Fruit fly (Drosophila melanogaster): ENCODE data around the gene Tgi.

Gene Tgi

DNA sequence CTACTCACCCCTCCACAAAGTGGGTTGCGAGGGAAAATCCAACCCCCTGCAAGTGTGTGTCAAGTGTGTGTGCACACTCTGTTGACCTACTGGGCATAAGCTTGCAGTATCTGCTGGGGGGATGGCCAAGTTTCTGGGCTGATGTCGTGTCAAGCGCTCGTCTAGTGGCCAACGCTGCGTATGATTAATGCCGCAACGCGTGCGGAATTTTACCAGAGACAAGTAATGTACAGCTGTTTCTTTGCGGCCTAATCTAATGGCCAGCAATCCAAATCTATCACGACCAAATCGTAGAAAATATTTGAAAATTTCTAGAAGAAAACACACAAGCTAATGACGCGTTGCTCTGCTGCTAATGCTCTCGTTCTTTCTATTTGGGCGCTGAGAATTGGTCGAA, 7.4 kb upstream of the Tgi start (continued):
- TF ChIP-seq nau (GFP tag; optimal IDR thresholded peaks at IDR 0.05) (peak; percentile 61), zfh1 (GFP tag; IDR thresholded peaks at IDR 0.05) (no peak), CG14050 (GFP tag; IDR thresholded peaks at IDR 0.05) (no peak), Sox100B (GFP tag; optimal IDR thresholded peaks at IDR 0.05) (no peak), CG7745 (tag; optimal IDR thresholded peaks at IDR 0.05) (no peak)

DNA sequence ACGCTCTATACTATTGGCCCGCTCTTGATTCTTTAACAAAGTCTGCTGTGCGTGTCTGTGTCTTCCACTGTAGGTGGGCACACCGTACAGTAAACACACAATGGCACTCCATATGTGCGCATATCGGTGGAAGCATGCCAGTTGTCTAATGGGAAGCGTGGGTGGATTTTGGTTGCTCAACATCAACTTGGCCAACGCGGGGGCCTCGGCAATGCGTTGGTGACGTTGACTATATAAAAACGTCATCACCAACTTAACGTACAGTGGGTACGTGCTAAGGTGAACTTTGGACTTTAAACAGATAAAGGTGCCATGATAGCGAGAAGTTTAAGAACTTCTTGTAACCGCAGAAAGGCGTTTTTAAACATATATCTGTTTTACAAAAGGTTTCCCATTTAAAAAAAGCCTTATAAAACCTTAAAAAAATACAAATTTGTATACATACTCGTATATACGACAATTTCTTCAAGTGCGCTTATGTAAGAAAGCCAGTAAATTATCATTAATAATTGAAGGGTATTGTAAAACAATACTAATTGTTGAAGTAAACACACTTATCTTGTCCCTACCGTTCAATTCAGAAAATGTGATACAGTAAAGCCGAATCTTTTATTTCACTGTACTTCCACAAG, 6.9 kb upstream of the Tgi start:
- TF ChIP-seq CG10565 (GFP tag; optimal IDR thresholded peaks at IDR 0.05) (no peak), Dip3 (GFP tag; optimal IDR thresholded peaks at IDR 0.05) (peak; percentile 50), Pdp1 (GFP tag; optimal IDR thresholded peaks at IDR 0.05) (peak; percentile 25 to 84), Med (GFP tag) (peak; percentile 88), D19A (tag; optimal IDR thresholded peaks at IDR 0.05) (peak; percentile 46), fu2 (GFP tag; optimal IDR thresholded peaks at IDR 0.05) (peak; percentile 25), CG13775 (GFP tag; optimal IDR thresholded peaks at IDR 0.05) (peak; percentile 43), CG4854 (GFP tag; optimal IDR thresholded peaks at IDR 0.05) (peak; percentile 23), bab2 (GFP tag; optimal IDR thresholded peaks at IDR 0.05) (peak; percentile 44), CG7271 (tag; optimal IDR thresholded peaks at IDR 0.05) (no peak), salm (tag; optimal IDR thresholded peaks at IDR 0.05) (no peak), CG8290 (GFP tag; optimal IDR thresholded peaks at IDR 0.05) (no peak), CG8290 (tag; optimal IDR thresholded peaks at IDR 0.05) (peak in 1 of 2 experiments; percentile 42), HHEX (GFP tag; optimal IDR thresholded peaks at IDR 0.05) (peak; percentile 53), Nf-YA (GFP tag; IDR thresholded peaks at IDR 0.05) (0 out of 2 replicates have a peak, but pooled peaks have one; percentile 39), kah (GFP tag; optimal IDR thresholded peaks at IDR 0.05) (no peak), PHDP (tag; optimal IDR thresholded peaks at IDR 0.05) (peak; percentile 44), CG34376 (GFP tag; optimal IDR thresholded peaks at IDR 0.05) (peak; percentile 2), gce (GFP tag; IDR thresholded peaks at IDR 0.05) (no peak), grau (tag; optimal IDR thresholded peaks at IDR 0.05) (peak; percentile 92), CG5180 (GFP tag; optimal IDR thresholded peaks at IDR 0.05) (peak; percentile 44), Lim3 (GFP tag; IDR thresholded peaks at IDR 0.05) (no peak), Blimp-1 (GFP tag; optimal IDR thresholded peaks at IDR 0.05) (peak; percentile 14), Fer3 (tag; optimal IDR thresholded peaks at IDR 0.05) (peak; percentile 27), sd (tag; optimal IDR thresholded peaks at IDR 0.05) (peak; percentile 72), gsb (GFP tag; IDR thresholded peaks at IDR 0.05) (0 out of 2 replicates have a peak, but pooled peaks have one; percentile 43), CG3995 (GFP tag; optimal IDR thresholded peaks at IDR 0.05) (peak; percentile 0), abd-A (tag; optimal IDR thresholded peaks at IDR 0.05) (peak; percentile 19), Drgx (GFP tag; IDR thresholded peaks at IDR 0.05) (no peak), CG9437 (GFP tag; optimal IDR thresholded peaks at IDR 0.05) (peak; percentile 20), Usf (GFP tag; optimal IDR thresholded peaks at IDR 0.05) (no peak), ind (GFP tag; optimal IDR thresholded peaks at IDR 0.05) (peak; percentile 55), dysf (GFP tag; IDR thresholded peaks at IDR 0.05) (peak; percentile 68; the same call in 2 of the 3 replicates), CG7786 (GFP tag; optimal IDR thresholded peaks at IDR 0.05) (peak; percentile 63), sens (GFP tag) (peak; percentile 88), NfI (GFP tag; optimal IDR thresholded peaks at IDR 0.05) (peak; percentile 53), CG17912 (GFP tag; optimal IDR thresholded peaks at IDR 0.05) (no peak), Gug (GFP tag; IDR thresholded peaks at IDR 0.05) (peak; percentile 19; the same call in 1 of the 4 replicates), hkb (optimal IDR thresholded peaks at IDR 0.05) (no peak), hkb (GFP tag; IDR thresholded peaks at IDR 0.05) (peak; percentile 59), Oli (tag; optimal IDR thresholded peaks at IDR 0.05) (peak; percentile 63), sens-2 (GFP tag; IDR thresholded peaks at IDR 0.05) (no peak), lab (GFP tag; optimal IDR thresholded peaks at IDR 0.05) (peak; percentile 78), exex (tag; optimal IDR thresholded peaks at IDR 0.05) (peak; percentile 43)
